Fruit fly (Drosophila melanogaster) whole organism, embryonic: ENCODE measurements around the gene Cdc42.
A peak's percentile ranks its signal among the peaks of the same experiment; 100 is the strongest.

ENCODE experiments used
- Awh ChIP-seq: fragments of 200-800 bp; sonication (Bioruptor generic); IDR thresholded peaks from 2 replicates; pipeline ENCODE4, ENCODE4 v1.3.6; 2022; ENCODE audit warnings: missing biosample characterization, missing genetic modification characterization
- Blimp-1 ChIP-seq: fragments of 200-800 bp; sonication (Bioruptor generic); optimal IDR thresholded peaks from 3 replicates; lab custom pipeline; 2018; ENCODE audit warnings: missing biosample characterization, missing genetic modification characterization, mild to moderate bottlenecking, moderate library complexity, missing genetic modification reagents
- CG11093 ChIP-seq: fragments of 200-800 bp; sonication (Bioruptor generic); IDR thresholded peaks from 3 replicates; pipeline ENCODE4 v1.3.6; 2022; ENCODE audit warnings: missing biosample characterization, missing genetic modification characterization
- CG13287 ChIP-seq: fragments of 200-800 bp; sonication (Bioruptor generic); IDR thresholded peaks from 2 replicates; pipeline ENCODE4 v1.3.6; 2022; ENCODE audit warnings: missing biosample characterization, missing genetic modification characterization; ENCODE audit not compliant: partially characterized antibody
- CG14014 ChIP-seq: fragments of 200-800 bp; sonication (Bioruptor generic); IDR thresholded peaks from 2 replicates; pipeline ENCODE4 v1.3.6; 2022; ENCODE audit warnings: missing biosample characterization, missing genetic modification characterization
- CG15514 ChIP-seq: fragments of 200-800 bp; sonication (Bioruptor generic); optimal IDR thresholded peaks from 3 replicates; lab custom pipeline; 2017; ENCODE audit warnings: missing biosample characterization, missing genetic modification characterization, mild to moderate bottlenecking, moderate library complexity, missing genetic modification reagents
- CG17385 ChIP-seq: fragments of 200-800 bp; sonication (Bioruptor generic); optimal IDR thresholded peaks from 3 replicates; lab custom pipeline; 2018; ENCODE audit warnings: missing biosample characterization, mild to moderate bottlenecking, missing genetic modification characterization
- CG17612 ChIP-seq: fragments of 200-800 bp; sonication (Bioruptor generic); IDR thresholded peaks from 2 replicates; pipeline ENCODE4 v1.3.6; 2022; ENCODE audit warnings: missing biosample characterization, missing genetic modification characterization
- CG18764 ChIP-seq: fragments of 200-800 bp; sonication (Bioruptor generic); optimal IDR thresholded peaks from 3 replicates; lab custom pipeline; 2016; ENCODE audit warnings: missing biosample characterization, missing genetic modification characterization
- CG2116 ChIP-seq: fragments of 200-800 bp; sonication (Bioruptor generic); optimal IDR thresholded peaks from 3 replicates; lab custom pipeline; 2018; ENCODE audit warnings: missing biosample characterization, mild to moderate bottlenecking, missing genetic modification characterization
- CG30020 ChIP-seq: fragments of 200-800 bp; optimal IDR thresholded peaks from 2 replicates; lab custom pipeline; 2019; ENCODE audit warnings: missing biosample characterization, mild to moderate bottlenecking, missing genetic modification characterization, moderate library complexity
- CG3995 ChIP-seq: fragments of 200-800 bp; sonication (Bioruptor generic); optimal IDR thresholded peaks from 3 replicates; lab custom pipeline; 2016; ENCODE audit warnings: missing biosample characterization, missing genetic modification characterization
- CG4854 ChIP-seq: fragments of 200-800 bp; sonication (Bioruptor generic); optimal IDR thresholded peaks from 2 replicates; lab custom pipeline; 2016; ENCODE audit warnings: missing biosample characterization, missing genetic modification characterization, inconsistent platforms
- CG6689 ChIP-seq: fragments of 200-800 bp; sonication (Bioruptor generic); IDR thresholded peaks from 2 replicates; pipeline ENCODE4 v1.3.6; 2022; ENCODE audit warnings: missing biosample characterization, missing genetic modification characterization
- CG6813 ChIP-seq: fragments of 200-800 bp; sonication (Bioruptor generic); optimal IDR thresholded peaks from 2 replicates; lab custom pipeline; 2017; ENCODE audit warnings: missing biosample characterization, missing genetic modification characterization, mild to moderate bottlenecking, moderate library complexity, missing genetic modification reagents
- CG9437 ChIP-seq: fragments of 200-800 bp; sonication (Bioruptor generic); optimal IDR thresholded peaks from 2 replicates; lab custom pipeline; 2018; ENCODE audit warnings: missing biosample characterization, mild to moderate bottlenecking, missing genetic modification characterization
- CG9797 ChIP-seq: fragments of 200-800 bp; sonication (Bioruptor generic); optimal IDR thresholded peaks from 3 replicates; lab custom pipeline; 2018; ENCODE audit warnings: missing biosample characterization, mild to moderate bottlenecking, missing genetic modification characterization
- CoRest ChIP-seq: fragments of 200-800 bp; sonication (Bioruptor generic); optimal IDR thresholded peaks from 3 replicates; lab custom pipeline; 2018; ENCODE audit warnings: missing biosample characterization, mild to moderate bottlenecking, missing genetic modification characterization, moderate library complexity
- Dref ChIP-seq: fragments of 200-800 bp; sonication (Bioruptor generic); IDR thresholded peaks from 2 replicates; pipeline ENCODE4 v1.3.6; 2022; ENCODE audit warnings: missing biosample characterization, missing genetic modification characterization
- H2.0 ChIP-seq: fragments of 200-800 bp; sonication (Bioruptor generic); IDR thresholded peaks from 2 replicates; pipeline ENCODE4 v1.3.6; 2022; ENCODE audit warnings: missing biosample characterization, missing genetic modification characterization
- HmgZ ChIP-seq: fragments of 200-800 bp; sonication (Bioruptor generic); optimal IDR thresholded peaks from 2 replicates; lab custom pipeline; 2018; ENCODE audit warnings: missing biosample characterization, mild to moderate bottlenecking, missing genetic modification characterization
- Hr3 ChIP-seq: fragments of 200-800 bp; sonication (Bioruptor generic); optimal IDR thresholded peaks from 3 replicates; lab custom pipeline; 2016; ENCODE audit warnings: missing biosample characterization, missing genetic modification characterization
- MBD-R2 ChIP-seq: fragments of 200-800 bp; sonication (Bioruptor generic); IDR thresholded peaks from 2 replicates; pipeline ENCODE4 v1.3.6; 2022; ENCODE audit warnings: missing biosample characterization, missing genetic modification characterization
- MESR4 ChIP-seq: fragments of 200-800 bp; sonication (Bioruptor generic); optimal IDR thresholded peaks from 2 replicates; lab custom pipeline; 2018; ENCODE audit warnings: missing biosample characterization, mild to moderate bottlenecking, missing genetic modification characterization, moderate library complexity
- MTF-1 ChIP-seq: fragments of 200-800 bp; sonication (Bioruptor generic); optimal IDR thresholded peaks from 2 replicates; lab custom pipeline; 2018; ENCODE audit warnings: missing biosample characterization, mild to moderate bottlenecking, missing genetic modification characterization, borderline replicate concordance
- Med ChIP-seq: fragments of 200-800 bp; sonication (Bioruptor generic); peaks from one replicate; lab custom pipeline; 2016; ENCODE audit warnings: missing biosample characterization, missing genetic modification characterization, mild to moderate bottlenecking, inconsistent platforms, moderate library complexity
- NFAT ChIP-seq: fragments of 200-800 bp; sonication (Bioruptor generic); IDR thresholded peaks from 2 replicates; pipeline ENCODE4 v1.3.6; 2022; ENCODE audit warnings: missing biosample characterization, missing genetic modification characterization
- Oaz ChIP-seq: fragments of 200-800 bp; sonication (Bioruptor generic); IDR thresholded peaks from 2 replicates; pipeline ENCODE4 v1.3.6; 2022; ENCODE audit warnings: missing biosample characterization, missing genetic modification characterization
- Sry-δ ChIP-seq: fragments of 200-800 bp; sonication (Bioruptor generic); optimal IDR thresholded peaks from 2 replicates; lab custom pipeline; 2016; ENCODE audit warnings: missing biosample characterization, missing genetic modification characterization
- Taf1 ChIP-seq: fragments of 200-800 bp; sonication (Bioruptor generic); IDR thresholded peaks from 2 replicates; pipeline ENCODE4 v1.3.6; 2022; ENCODE audit warnings: missing biosample characterization, missing genetic modification characterization
- Tbp ChIP-seq: fragments of >200 bp; optimal IDR thresholded peaks from 2 replicates; lab custom pipeline; 2018; ENCODE audit warnings: missing biosample characterization, missing genetic modification characterization
- Trl ChIP-seq, 3 experiments: fragments of >200 bp in 2 of 3; fragments of 200-800 bp in 1 of 3; sonication (Bioruptor generic) in 1 of 3; optimal IDR thresholded peaks; 2 replicates in 1 of 3; 3 replicates in 2 of 3; lab custom pipeline; 2016 to 2017; ENCODE audit warnings: missing biosample characterization in 1 of 3, missing genetic modification characterization in 1 of 3
- Vsx1 ChIP-seq: fragments of 200-800 bp; sonication (Bioruptor generic); optimal IDR thresholded peaks from 2 replicates; lab custom pipeline; 2017; ENCODE audit warnings: missing biosample characterization, mild to moderate bottlenecking, missing genetic modification characterization, missing genetic modification reagents
- ac ChIP-seq: fragments of 200-800 bp; sonication (Bioruptor generic); optimal IDR thresholded peaks from 3 replicates; lab custom pipeline; 2017; ENCODE audit warnings: missing biosample characterization, mild to moderate bottlenecking, missing genetic modification characterization
- ash1 ChIP-seq: fragments of 200-800 bp; sonication (Bioruptor generic); optimal IDR thresholded peaks from 2 replicates; lab custom pipeline; 2018; ENCODE audit warnings: missing biosample characterization, mild to moderate bottlenecking, missing genetic modification characterization
- ato ChIP-seq: fragments of 200-800 bp; sonication (Bioruptor generic); IDR thresholded peaks from 2 replicates; pipeline ENCODE4 v1.3.6; 2022; ENCODE audit warnings: missing biosample characterization, missing genetic modification characterization; ENCODE audit not compliant: partially characterized antibody
- cas ChIP-seq: fragments of 200-800 bp; sonication (Bioruptor generic); IDR thresholded peaks from 2 replicates; pipeline ENCODE4 v1.3.6; 2022; ENCODE audit warnings: missing biosample characterization, missing genetic modification characterization
- cg ChIP-seq: fragments of 200-800 bp; sonication (Bioruptor generic); optimal IDR thresholded peaks from 3 replicates; lab custom pipeline; 2019; ENCODE audit warnings: missing biosample characterization, mild to moderate bottlenecking, missing genetic modification characterization, moderate library complexity
- dmrt99B ChIP-seq: fragments of 200-800 bp; sonication (Bioruptor generic); optimal IDR thresholded peaks from 2 replicates; lab custom pipeline; 2018; ENCODE audit warnings: missing biosample characterization, mild to moderate bottlenecking, missing genetic modification characterization, moderate library complexity
- ewg ChIP-seq: fragments of 200-800 bp; sonication (Bioruptor generic); optimal IDR thresholded peaks from 3 replicates; lab custom pipeline; 2017; ENCODE audit warnings: mild to moderate bottlenecking, missing biosample characterization, missing genetic modification reagents, missing genetic modification characterization
- gcm ChIP-seq: fragments of 200-800 bp; sonication (Bioruptor generic); optimal IDR thresholded peaks from 2 replicates; lab custom pipeline; 2019; ENCODE audit warnings: missing biosample characterization, mild to moderate bottlenecking, missing genetic modification characterization, moderate library complexity
- hb ChIP-seq: fragments of 200-800 bp; sonication (Bioruptor generic); IDR thresholded peaks from 3 replicates; pipeline ENCODE4 v1.3.6; 2022; ENCODE audit warnings: missing biosample characterization, missing genetic modification characterization; ENCODE audit not compliant: partially characterized antibody
- kay ChIP-seq: fragments of 200-800 bp; sonication (Bioruptor generic); optimal IDR thresholded peaks from 2 replicates; lab custom pipeline; 2016; ENCODE audit warnings: missing biosample characterization, missing genetic modification characterization
- lilli ChIP-seq: fragments of 200-800 bp; sonication (Bioruptor generic); optimal IDR thresholded peaks from 3 replicates; lab custom pipeline; 2016; ENCODE audit warnings: missing biosample characterization, missing genetic modification characterization
- lov ChIP-seq, 2 experiments: fragments of 200-800 bp in 1 of 2; fragments of >200 bp in 1 of 2; sonication (Bioruptor generic) in 1 of 2; IDR thresholded peaks in 1 of 2; optimal IDR thresholded peaks in 1 of 2; 2 replicates in 1 of 2; 3 replicates in 1 of 2; pipeline versions ENCODE4 v1.3.6 to Lab custom; 2017 to 2022; ENCODE audit warnings: missing biosample characterization in 1 of 2, missing genetic modification characterization in 1 of 2
- onecut ChIP-seq: fragments of 200-800 bp; sonication (Bioruptor generic); IDR thresholded peaks from 2 replicates; pipeline ENCODE4 v1.3.6; 2022; ENCODE audit warnings: missing biosample characterization, missing genetic modification characterization
- pros ChIP-seq: fragments of 200-800 bp; sonication (Bioruptor generic); optimal IDR thresholded peaks from 3 replicates; lab custom pipeline; 2019; ENCODE audit warnings: missing biosample characterization, mild to moderate bottlenecking, missing genetic modification characterization, moderate library complexity
- ro ChIP-seq: fragments of 200-800 bp; sonication (Bioruptor generic); IDR thresholded peaks from 2 replicates; pipeline ENCODE4 v1.3.6; 2022; ENCODE audit warnings: missing biosample characterization, missing genetic modification characterization
- trh ChIP-seq: fragments of 200-800 bp; sonication (Bioruptor generic); optimal IDR thresholded peaks from 2 replicates; lab custom pipeline; 2016; ENCODE audit warnings: missing biosample characterization, missing genetic modification characterization
- zfh1 ChIP-seq: fragments of 200-800 bp; sonication (Bioruptor generic); IDR thresholded peaks from 3 replicates; pipeline ENCODE4 v1.3.6; 2022; ENCODE audit warnings: missing biosample characterization, missing genetic modification characterization

The Cdc42 gene

dm6 chrX:19696845-19697244 lies at the start of gene Cdc42 (continued):
- TF ChIP-seq NFAT: 0 out of 2 replicates have a peak, but pooled peaks have one; percentile 16
- TF ChIP-seq CG3995 (GFP tag; lab: Kevin White, UChicago): peak; percentile 92
- TF ChIP-seq trh: no peak
- no peak for TF ChIP-seq gcm (GFP tag; lab: Kevin White, UChicago)
- no peak for TF ChIP-seq CG6813
- TF ChIP-seq Awh (GFP tag; lab: Robert Waterston, UW): no peak
- TF ChIP-seq CG30020 (tag; lab: Kevin White, UChicago): peak; percentile 22
- TF ChIP-seq CG14014 (GFP tag; lab: Robert Waterston, UW): no peak
- no peak for TF ChIP-seq Blimp-1 (GFP tag; lab: Kevin White, UChicago)
- no peak for TF ChIP-seq ewg (GFP tag; lab: Kevin White, UChicago)
- TF ChIP-seq lilli (GFP tag; lab: Kevin White, UChicago): no peak
- TF ChIP-seq CG15514 (GFP tag; lab: Kevin White, UChicago): peak; percentile 42
- TF ChIP-seq MESR4 (GFP tag; lab: Kevin White, UChicago): peak; percentile 48
- TF ChIP-seq pros: no peak
- TF ChIP-seq dmrt99B (tag; lab: Kevin White, UChicago): no peak
- TF ChIP-seq CG13287 (GFP tag; lab: Robert Waterston, UW): peak; percentile 24; the same call in 1 of the 2 replicates
- TF ChIP-seq cas: no peak
- TF ChIP-seq CG9797 (GFP tag; lab: Kevin White, UChicago): peak; percentile 20
- TF ChIP-seq H2.0 (GFP tag; lab: Robert Waterston, UW): peak; percentile 3; the same call in 1 of the 2 replicates
- TF ChIP-seq ash1 (GFP tag; lab: Kevin White, UChicago): no peak
- no peak for TF ChIP-seq Vsx1 (GFP tag; lab: Kevin White, UChicago)
- peak; percentile 71 for TF ChIP-seq Sry-δ (GFP tag; lab: Kevin White, UChicago)
- peak; percentile 51 for TF ChIP-seq MBD-R2 (GFP tag; lab: Robert Waterston, UW)
- TF ChIP-seq ato: no peak
- no peak for TF ChIP-seq ac (GFP tag; lab: Kevin White, UChicago)
- TF ChIP-seq Tbp: no peak
- no peak for TF ChIP-seq Hr3 (GFP tag; lab: Kevin White, UChicago)
- TF ChIP-seq hb (GFP tag; lab: Robert Waterston, UW): no peak
- no peak for TF ChIP-seq CoRest
- no peak for TF ChIP-seq CG2116 (GFP tag; lab: Kevin White, UChicago)
- peak; percentile 34; the same call in 2 of the 3 replicates for TF ChIP-seq zfh1
- no peak for TF ChIP-seq Oaz (GFP tag; lab: Robert Waterston, UW)
- no peak for TF ChIP-seq CG11093
- no peak for TF ChIP-seq Taf1 (GFP tag; lab: Robert Waterston, UW)
- TF ChIP-seq CG6689 (GFP tag; lab: Robert Waterston, UW): no peak
- peak in 1 of 2 experiments; percentile 35 for TF ChIP-seq Trl (optimal IDR thresholded peaks at IDR 0.05; lab: Kevin White, UChicago)
- TF ChIP-seq Trl (GFP tag; optimal IDR thresholded peaks at IDR 0.05; lab: Kevin White, UChicago): no peak
- TF ChIP-seq kay: no peak
- no peak for TF ChIP-seq CG18764 (GFP tag; lab: Kevin White, UChicago)
- no peak for TF ChIP-seq CG17385 (GFP tag; lab: Kevin White, UChicago)
- no peak for TF ChIP-seq lov (optimal IDR thresholded peaks at IDR 0.05; lab: Kevin White, UChicago)
- TF ChIP-seq lov (GFP tag; IDR thresholded peaks at IDR 0.05; lab: Robert Waterston, UW): no peak
- no peak for TF ChIP-seq CG9437 (GFP tag; lab: Kevin White, UChicago)
- no peak for TF ChIP-seq cg (GFP tag; lab: Kevin White, UChicago)
- no peak for TF ChIP-seq ro
- TF ChIP-seq HmgZ (tag; lab: Kevin White, UChicago): no peak
- TF ChIP-seq MTF-1 (GFP tag; lab: Kevin White, UChicago): no peak
- TF ChIP-seq Dref (GFP tag; lab: Robert Waterston, UW): peak; percentile 43
- TF ChIP-seq CG4854 (GFP tag; lab: Kevin White, UChicago): no peak
- TF ChIP-seq onecut: no peak
- TF ChIP-seq CG17612: no peak
- peak; percentile 87 for TF ChIP-seq Med (GFP tag; lab: Kevin White, UChicago)
